Worm (Caenorhabditis elegans) whole organism, L2 larva: ENCODE measurements around the gene nhr-184.

ENCODE experiments used
- C34F6.9 ChIP-seq: fragments of 150-350 bp; optimal IDR thresholded peaks from 2 replicates; lab custom pipeline; 2014; ENCODE audit warnings: missing biosample characterization, missing genetic modification characterization
- F13H6.1 ChIP-seq: sonication (generic microtip); optimal IDR thresholded peaks from 2 replicates; lab custom pipeline; 2016; ENCODE audit warnings: missing genetic modification characterization, missing compliant biosample characterization
- aly-2 ChIP-seq: fragments of 150-350 bp; optimal IDR thresholded peaks from 2 replicates; lab custom pipeline; 2014; ENCODE audit warnings: missing biosample characterization, missing genetic modification characterization
- blmp-1 ChIP-seq: sonication (generic microtip); optimal IDR thresholded peaks from 2 replicates; lab custom pipeline; 2017; ENCODE audit warnings: missing genetic modification characterization, mild to moderate bottlenecking, missing compliant biosample characterization, antibody characterized with exemption, moderate library complexity; ENCODE audit not compliant: insufficient read depth
- ceh-16 ChIP-seq: fragments of 150-350 bp; optimal IDR thresholded peaks from 2 replicates; lab custom pipeline; 2014; ENCODE audit warnings: missing biosample characterization, missing genetic modification characterization
- ceh-82 ChIP-seq: fragments of 150-350 bp; optimal IDR thresholded peaks from 2 replicates; lab custom pipeline; 2014; ENCODE audit warnings: missing biosample characterization, missing genetic modification characterization
- crh-2 ChIP-seq: sonication (generic microtip); optimal IDR thresholded peaks from 2 replicates; lab custom pipeline; 2017; ENCODE audit warnings: missing biosample characterization, missing genetic modification characterization
- dmd-4 ChIP-seq: sonication (generic microtip); optimal IDR thresholded peaks from 2 replicates; lab custom pipeline; 2017; ENCODE audit warnings: missing biosample characterization, missing genetic modification characterization
- egl-27 ChIP-seq: sonication (generic microtip); optimal IDR thresholded peaks from 3 replicates; lab custom pipeline; 2017; ENCODE audit warnings: missing biosample characterization, missing genetic modification reagents, missing genetic modification characterization
- elt-1 ChIP-seq: fragments of 150-350 bp; optimal IDR thresholded peaks from 2 replicates; lab custom pipeline; 2014; ENCODE audit warnings: missing biosample characterization, missing genetic modification characterization
- elt-3 ChIP-seq: sonication (generic microtip); optimal IDR thresholded peaks from 2 replicates; lab custom pipeline; 2017; ENCODE audit warnings: missing biosample characterization, missing genetic modification characterization
- fos-1 ChIP-seq: fragments of 150-350 bp; optimal IDR thresholded peaks from 2 replicates; lab custom pipeline; 2014; ENCODE audit warnings: missing biosample characterization, missing genetic modification characterization
- gmeb-1 ChIP-seq: fragments of 150-350 bp; optimal IDR thresholded peaks from 2 replicates; lab custom pipeline; 2014; ENCODE audit warnings: missing biosample characterization, missing genetic modification characterization
- lin-11 ChIP-seq: fragments of 150-350 bp; sonication (generic microtip); optimal IDR thresholded peaks from 2 replicates; lab custom pipeline; 2014; ENCODE audit warnings: missing biosample characterization, missing genetic modification characterization, inconsistent platforms, mixed read lengths
- lin-13 ChIP-seq: fragments of 150-350 bp; optimal IDR thresholded peaks from 2 replicates; lab custom pipeline; 2014; ENCODE audit warnings: missing biosample characterization, missing genetic modification reagents, missing genetic modification characterization
- lsy-2 ChIP-seq, 2 experiments: fragments of 150-350 bp in 1 of 2; sonication (generic microtip) in 1 of 2; optimal IDR thresholded peaks; 2 replicates each; lab custom pipeline; 2014 to 2017; ENCODE audit warnings: missing biosample characterization in 2 of 2, missing genetic modification characterization in 2 of 2
- mbf-1 ChIP-seq: sonication (generic microtip); optimal IDR thresholded peaks from 2 replicates; lab custom pipeline; 2017; ENCODE audit warnings: missing biosample characterization, missing genetic modification characterization
- nhr-10 ChIP-seq: sonication (generic microtip); optimal IDR thresholded peaks from 2 replicates; lab custom pipeline; 2017; ENCODE audit warnings: missing biosample characterization, missing genetic modification characterization
- nhr-11 ChIP-seq: fragments of 150-350 bp; optimal IDR thresholded peaks from 2 replicates; lab custom pipeline; 2014; ENCODE audit warnings: missing biosample characterization, missing genetic modification characterization
- nhr-12 ChIP-seq: fragments of 150-350 bp; optimal IDR thresholded peaks from 2 replicates; lab custom pipeline; 2014; ENCODE audit warnings: missing biosample characterization, missing genetic modification characterization
- nhr-129 ChIP-seq: fragments of 150-350 bp; optimal IDR thresholded peaks from 2 replicates; lab custom pipeline; 2014; ENCODE audit warnings: missing biosample characterization, missing genetic modification characterization
- nhr-21 ChIP-seq: fragments of 150-350 bp; optimal IDR thresholded peaks from 2 replicates; lab custom pipeline; 2014; ENCODE audit warnings: missing biosample characterization, missing genetic modification characterization
- nhr-23 ChIP-seq: fragments of 150-350 bp; optimal IDR thresholded peaks from 2 replicates; lab custom pipeline; 2014; ENCODE audit warnings: missing biosample characterization, missing genetic modification reagents, missing genetic modification characterization
- nhr-237 ChIP-seq: fragments of 150-350 bp; optimal IDR thresholded peaks from 2 replicates; lab custom pipeline; 2014; ENCODE audit warnings: missing biosample characterization, missing genetic modification characterization
- sem-4 ChIP-seq: fragments of 150-350 bp; optimal IDR thresholded peaks from 2 replicates; lab custom pipeline; 2014; ENCODE audit warnings: missing biosample characterization, missing genetic modification reagents, missing genetic modification characterization
- skn-1 ChIP-seq: sonication (generic microtip); optimal IDR thresholded peaks from 2 replicates; lab custom pipeline; 2017; ENCODE audit warnings: missing biosample characterization, missing genetic modification characterization
- sma-3 ChIP-seq: sonication (generic microtip); optimal IDR thresholded peaks from 2 replicates; lab custom pipeline; 2016; ENCODE audit warnings: missing genetic modification reagents, missing genetic modification characterization, missing compliant biosample characterization
- sma-9 ChIP-seq, 2 experiments: fragments of 150-350 bp in 1 of 2; sonication (generic microtip) in 1 of 2; optimal IDR thresholded peaks; 2 replicates each; lab custom pipeline; 2014 to 2016; ENCODE audit warnings: missing genetic modification characterization in 2 of 2, mild to moderate bottlenecking in 1 of 2, missing biosample characterization in 1 of 2, missing compliant biosample characterization in 1 of 2, missing genetic modification reagents in 1 of 2, moderate library complexity in 1 of 2
- snpc-4 ChIP-seq: fragments of 150-350 bp; optimal IDR thresholded peaks from 2 replicates; lab custom pipeline; 2014; ENCODE audit warnings: missing biosample characterization, missing genetic modification characterization
- unc-39 ChIP-seq: fragments of 150-350 bp; optimal IDR thresholded peaks from 2 replicates; lab custom pipeline; 2014; ENCODE audit warnings: missing biosample characterization, missing genetic modification characterization
- unc-55 ChIP-seq: fragments of 150-350 bp; sonication (generic microtip); optimal IDR thresholded peaks from 3 replicates; lab custom pipeline; 2014; ENCODE audit warnings: missing biosample characterization, missing genetic modification reagents, missing genetic modification characterization
- unc-62 ChIP-seq: fragments of 150-350 bp; optimal IDR thresholded peaks from 2 replicates; lab custom pipeline; 2014; ENCODE audit warnings: missing biosample characterization, missing genetic modification reagents, missing genetic modification characterization
- zag-1 ChIP-seq: fragments of 150-350 bp; optimal IDR thresholded peaks from 2 replicates; lab custom pipeline; 2014; ENCODE audit warnings: missing biosample characterization, missing genetic modification characterization
- ztf-4 ChIP-seq: fragments of 150-350 bp; optimal IDR thresholded peaks from 2 replicates; lab custom pipeline; 2014; ENCODE audit warnings: missing biosample characterization, missing genetic modification characterization

Gene nhr-184

DNA sequence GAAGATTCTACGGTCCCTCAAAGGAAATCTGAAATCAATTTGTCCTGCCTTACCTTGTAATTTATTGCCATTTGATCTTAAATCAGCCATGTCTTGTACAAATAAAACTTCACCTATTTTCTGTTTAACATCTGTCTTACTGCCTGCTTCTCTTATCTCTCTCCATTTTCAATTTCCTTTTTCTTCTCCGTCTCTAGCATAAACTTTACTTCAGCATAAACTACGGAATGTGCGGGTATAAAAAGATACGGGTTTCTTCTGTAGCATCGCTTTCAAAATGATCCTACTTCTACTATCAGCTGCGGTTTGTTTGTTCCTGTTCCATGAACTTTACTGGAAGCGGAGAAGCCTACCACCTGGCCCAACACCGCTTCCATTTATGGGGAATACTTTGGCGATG is 30.5 kb upstream of the nhr-184 start, which contains the start of gene cyp-33C5:
Gene cyp-33C5, plus strand, starts transcription at position 254 of the 400 bp plus-strand sequence.
- TF ChIP-seq skn-1 (no peak), egl-27 (tag; lab: Kevin White, UChicago) (no peak), F13H6.1 (tag; lab: Kevin White, UChicago) (no peak), fos-1 (peak; percentile 44), nhr-11 (tag; lab: Kevin White, UChicago) (no peak), sma-9 (GFP tag; optimal IDR thresholded peaks at IDR 0.05; lab: Kevin White, UChicago) (peak; percentile 74), sma-9 (tag; optimal IDR thresholded peaks at IDR 0.05; lab: Kevin White, UChicago) (no peak), ceh-82 (tag; lab: Kevin White, UChicago) (no peak), elt-1 (no peak), sma-3 (GFP tag; lab: Kevin White, UChicago) (peak; percentile 5), unc-55 (peak; percentile 2), blmp-1 (no peak), snpc-4 (no peak), nhr-129 (tag; lab: Kevin White, UChicago) (peak; percentile 26), unc-39 (tag; lab: Kevin White, UChicago) (no peak), nhr-21 (no peak), nhr-10 (tag; lab: Kevin White, UChicago) (no peak), lsy-2 (tag; optimal IDR thresholded peaks at IDR 0.05; lab: Kevin White, UChicago) (no peak), gmeb-1 (tag; lab: Kevin White, UChicago) (peak; percentile 28), sem-4 (tag; lab: Kevin White, UChicago) (no peak), ceh-16 (tag; lab: Kevin White, UChicago) (no peak), nhr-23 (no peak)
- TF ChIP-seq, all 48 proteins: peak for 6

DNA sequence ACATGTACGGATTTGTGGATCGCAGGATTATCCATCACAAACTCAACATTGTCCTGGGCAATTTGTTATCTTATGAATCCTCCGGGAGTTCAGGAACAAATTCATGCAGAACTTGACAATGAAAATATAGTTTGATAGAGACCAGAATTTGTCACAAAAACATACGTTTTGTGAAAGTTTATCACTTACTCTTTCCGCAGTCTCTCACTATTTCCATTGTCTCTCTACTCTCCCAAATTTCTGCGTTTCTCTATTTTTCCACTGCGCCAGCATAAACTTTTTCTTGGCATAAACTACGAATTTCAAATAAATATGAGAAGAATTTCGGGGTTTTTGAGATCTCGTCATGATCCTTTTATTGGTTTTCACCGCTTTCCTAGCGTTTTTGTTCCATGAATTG is 28.4 kb upstream of the nhr-184 start, which contains the start of gene cyp-33C3:
Gene cyp-33C3, plus strand, starts transcription at position 149 of the 400 bp plus-strand sequence.
- TF ChIP-seq aly-2 (tag; lab: Kevin White, UChicago): no peak
- TF ChIP-seq lin-13 (GFP tag; lab: Kevin White, UChicago): no peak
- TF ChIP-seq nhr-12: no peak
- TF ChIP-seq elt-3 (tag; lab: Kevin White, UChicago): no peak
- no peak for TF ChIP-seq sma-9 (GFP tag; optimal IDR thresholded peaks at IDR 0.05; lab: Kevin White, UChicago)
- no peak for TF ChIP-seq sma-9 (tag; optimal IDR thresholded peaks at IDR 0.05; lab: Kevin White, UChicago)
- TF ChIP-seq nhr-11 (tag; lab: Kevin White, UChicago): no peak
- TF ChIP-seq elt-1: no peak
- no peak for TF ChIP-seq nhr-23
- no peak for TF ChIP-seq blmp-1
- TF ChIP-seq ztf-4: no peak
- TF ChIP-seq dmd-4 (tag; lab: Kevin White, UChicago): no peak
- no peak for TF ChIP-seq unc-62 (GFP tag; lab: Kevin White, UChicago)
- TF ChIP-seq, all 48 proteins: peak for 0

ce11 chrV:2238012-2238411 is 23.7 kb upstream of the nhr-184 start:
- TF ChIP-seq gmeb-1 (tag; lab: Kevin White, UChicago) (peak; percentile 16), sem-4 (tag; lab: Kevin White, UChicago) (no peak), mbf-1 (tag; lab: Kevin White, UChicago) (no peak), lin-11 (tag; lab: Kevin White, UChicago) (no peak), nhr-11 (tag; lab: Kevin White, UChicago) (no peak), nhr-21 (no peak)

DNA sequence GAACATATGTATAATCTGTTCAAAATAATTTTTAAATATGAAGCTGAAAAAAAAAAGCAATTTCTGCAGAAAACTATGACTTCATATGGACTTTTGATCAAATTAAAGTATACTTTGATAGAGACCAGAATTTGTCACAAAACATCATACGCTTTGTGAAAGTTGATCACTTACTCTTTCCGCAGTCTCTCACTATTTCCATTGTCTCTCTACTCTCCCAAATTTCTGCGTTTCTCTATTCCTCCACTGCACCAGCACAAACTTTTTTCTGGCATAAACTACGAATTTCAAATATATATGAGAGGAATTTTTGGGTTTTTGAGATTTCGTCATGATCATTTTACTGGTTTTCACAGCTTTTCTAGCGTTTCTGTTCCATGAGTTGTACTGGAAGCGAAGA is 21.6 kb upstream of the nhr-184 start, which contains the start of gene cyp-33C4:
Gene cyp-33C4, plus strand, starts transcription at position 293 of the 400 bp plus-strand sequence.
- TF ChIP-seq unc-62 (GFP tag; lab: Kevin White, UChicago) (no peak), C34F6.9 (tag; lab: Kevin White, UChicago) (peak; percentile 28), gmeb-1 (tag; lab: Kevin White, UChicago) (peak; percentile 3), unc-55 (peak; percentile 34), elt-1 (no peak), nhr-21 (no peak), sma-9 (GFP tag; optimal IDR thresholded peaks at IDR 0.05; lab: Kevin White, UChicago) (peak; percentile 32), sma-9 (tag; optimal IDR thresholded peaks at IDR 0.05; lab: Kevin White, UChicago) (no peak), zag-1 (tag; lab: Kevin White, UChicago) (no peak), elt-3 (tag; lab: Kevin White, UChicago) (no peak), nhr-237 (tag; lab: Kevin White, UChicago) (no peak), snpc-4 (no peak), nhr-129 (tag; lab: Kevin White, UChicago) (peak; percentile 7), crh-2 (tag; lab: Kevin White, UChicago) (no peak), nhr-12 (no peak), fos-1 (peak; percentile 31)
